Worm (Caenorhabditis elegans) whole organism, early embryonic: ENCODE results near the gene brc-1.

ENCODE experiments used
- B0310.2 ChIP-seq: sonication (generic microtip); optimal IDR thresholded peaks from 2 replicates; lab custom pipeline; 2016; ENCODE audit warnings: mild to moderate bottlenecking, missing genetic modification characterization, missing compliant biosample characterization
- F13C5.2 ChIP-seq: sonication (generic microtip); optimal IDR thresholded peaks from 2 replicates; lab custom pipeline; 2017; ENCODE audit warnings: mild to moderate bottlenecking, missing genetic modification characterization, inconsistent platforms, missing compliant biosample characterization
- aly-1 ChIP-seq: sonication (generic microtip); optimal IDR thresholded peaks from 2 replicates; lab custom pipeline; 2016; ENCODE audit warnings: missing genetic modification characterization, missing compliant biosample characterization
- ama-1 ChIP-seq: fragments of 150-350 bp; optimal IDR thresholded peaks from 2 replicates; lab custom pipeline; 2014
- ceh-36 ChIP-seq: sonication (generic microtip); optimal IDR thresholded peaks from 2 replicates; lab custom pipeline; 2016; ENCODE audit warnings: missing genetic modification characterization, inconsistent platforms, missing compliant biosample characterization
- ets-7 ChIP-seq: sonication (generic microtip); optimal IDR thresholded peaks from 2 replicates; lab custom pipeline; 2016; ENCODE audit warnings: missing genotype, missing genetic modification characterization, missing compliant biosample characterization
- flt-1 ChIP-seq: fragments of 200-800 bp; sonication (Bioruptor generic); IDR thresholded peaks from 2 replicates; pipeline ENCODE4 v1.3.6; 2022; ENCODE audit warnings: missing genetic modification characterization, missing compliant biosample characterization
- hmbx-1 ChIP-seq: sonication (generic microtip); optimal IDR thresholded peaks from 2 replicates; lab custom pipeline; 2016; ENCODE audit warnings: mild to moderate bottlenecking, missing genetic modification characterization, missing compliant biosample characterization
- hmg-4 ChIP-seq: fragments of 200-800 bp; sonication (Bioruptor generic); optimal IDR thresholded peaks from 2 replicates; lab custom pipeline; 2018; ENCODE audit warnings: mild to moderate bottlenecking, missing genetic modification characterization, missing compliant biosample characterization
- hnd-1 ChIP-seq: sonication (generic microtip); optimal IDR thresholded peaks from 2 replicates; lab custom pipeline; 2016; ENCODE audit warnings: missing genetic modification characterization, missing compliant biosample characterization
- pes-1 ChIP-seq: fragments of 200-800 bp; sonication (Bioruptor generic); IDR thresholded peaks from 2 replicates; pipeline ENCODE4 v1.3.6; 2022; ENCODE audit warnings: missing genetic modification reagents, missing genetic modification characterization, missing compliant biosample characterization
- scrt-1 ChIP-seq: fragments of 200-800 bp; sonication (Bioruptor generic); IDR thresholded peaks from 2 replicates; pipeline ENCODE4 v1.3.6; 2022; ENCODE audit warnings: missing genetic modification characterization, missing compliant biosample characterization
- tbx-11 ChIP-seq: fragments of 200-800 bp; sonication (Bioruptor generic); IDR thresholded peaks from 2 replicates; pipeline ENCODE4 v1.3.6; 2022; ENCODE audit warnings: missing genetic modification characterization, missing compliant biosample characterization

The brc-1 gene

ce11 chrIII:3806883-3807282 lies 55.9 kb downstream of the brc-1 start:
- no peak for TF ChIP-seq aly-1 (tag; lab: Kevin White, UChicago)
- TF ChIP-seq tbx-11, result no peak

- no peak for TF ChIP-seq hmbx-1 (tag; lab: Kevin White, UChicago)
- TF ChIP-seq ceh-36 (tag; lab: Kevin White, UChicago), result no peak
- no peak for TF ChIP-seq tbx-11
- TF ChIP-seq ama-1, result no peak
These were observed 58.3 kb downstream of the brc-1 start, which contains the start of gene xbx-5 for ce11 chrIII:3804422-3804821. Gene xbx-5 (minus strand): TSS chrIII:3804477.

- no peak for TF ChIP-seq tbx-11
- TF ChIP-seq hmg-4, result no peak
- TF ChIP-seq flt-1 (GFP tag; lab: Robert Waterston, UW), result no peak
- TF ChIP-seq ceh-36 (tag; lab: Kevin White, UChicago), result no peak
- TF ChIP-seq hmbx-1 (tag; lab: Kevin White, UChicago), result no peak
- TF ChIP-seq hnd-1 (tag; lab: Kevin White, UChicago), result no peak
- TF ChIP-seq F13C5.2 (tag; lab: Kevin White, UChicago), result no peak
- TF ChIP-seq B0310.2, result no peak
- TF ChIP-seq ets-7 (tag; lab: Kevin White, UChicago), result no peak
- TF ChIP-seq ama-1, result no peak
- no peak for TF ChIP-seq scrt-1
- no peak for TF ChIP-seq pes-1
These were observed 59.7 kb downstream of the brc-1 start for ce11 chrIII:3803113-3803512.
